Worm (Caenorhabditis elegans) whole organism, late embryonic: ENCODE data around the gene algn-2.

Source experiments
- C08G9.2 ChIP-seq: sonication (generic microtip); optimal IDR thresholded peaks from 2 replicates; lab custom pipeline; 2016; ENCODE audit warnings: mild to moderate bottlenecking, missing genetic modification characterization, moderate library complexity, missing compliant biosample characterization
- K02D7.2 ChIP-seq: sonication (generic microtip); optimal IDR thresholded peaks from 2 replicates; lab custom pipeline; 2017; ENCODE audit warnings: mild to moderate bottlenecking, missing genetic modification characterization, missing compliant biosample characterization
- T23F11.4 ChIP-seq: fragments of 200-800 bp; sonication (Bioruptor generic); optimal IDR thresholded peaks from 2 replicates; lab custom pipeline; 2018; ENCODE audit warnings: mild to moderate bottlenecking, missing genetic modification characterization, missing compliant biosample characterization
- ahr-1 ChIP-seq: sonication (generic microtip); optimal IDR thresholded peaks from 2 replicates; lab custom pipeline; 2016; ENCODE audit warnings: missing genetic modification characterization, missing compliant biosample characterization
- ceh-14 ChIP-seq: sonication (generic microtip); optimal IDR thresholded peaks from 2 replicates; lab custom pipeline; 2016; ENCODE audit warnings: missing genotype, missing genetic modification characterization, missing compliant biosample characterization
- ceh-18 ChIP-seq: sonication (generic microtip); optimal IDR thresholded peaks from 2 replicates; lab custom pipeline; 2016; ENCODE audit warnings: missing genetic modification characterization, missing compliant biosample characterization
- ceh-22 ChIP-seq: sonication (generic microtip); optimal IDR thresholded peaks from 2 replicates; lab custom pipeline; 2017; ENCODE audit warnings: missing biosample characterization, missing genetic modification characterization
- ceh-30 ChIP-seq: fragments of 150-350 bp; optimal IDR thresholded peaks from 2 replicates; lab custom pipeline; 2014; ENCODE audit warnings: missing biosample characterization, missing genetic modification characterization
- ceh-31 ChIP-seq: sonication (generic microtip); optimal IDR thresholded peaks from 2 replicates; lab custom pipeline; 2016; ENCODE audit warnings: missing genetic modification characterization, missing compliant biosample characterization
- ceh-45 ChIP-seq: fragments of 200-800 bp; sonication (Bioruptor generic); IDR thresholded peaks from 2 replicates; pipeline ENCODE4 v1.3.6; 2022; ENCODE audit warnings: missing genetic modification reagents, missing genetic modification characterization, missing compliant biosample characterization
- ceh-48 ChIP-seq: sonication (generic microtip); optimal IDR thresholded peaks from 2 replicates; lab custom pipeline; 2016; ENCODE audit warnings: missing genetic modification characterization, inconsistent platforms, missing compliant biosample characterization
- ceh-6 ChIP-seq: fragments of 200-800 bp; sonication (Bioruptor generic); optimal IDR thresholded peaks from 2 replicates; lab custom pipeline; 2018; ENCODE audit warnings: mild to moderate bottlenecking, missing genetic modification characterization, missing compliant biosample characterization
- che-1 ChIP-seq: sonication (generic microtip); optimal IDR thresholded peaks from 2 replicates; lab custom pipeline; 2016; ENCODE audit warnings: mild to moderate bottlenecking, missing genetic modification characterization, missing compliant biosample characterization
- ets-4 ChIP-seq: sonication (generic microtip); optimal IDR thresholded peaks from 2 replicates; lab custom pipeline; 2016; ENCODE audit warnings: missing genetic modification characterization, missing compliant biosample characterization
- eyg-1 ChIP-seq: sonication (generic microtip); optimal IDR thresholded peaks from 2 replicates; lab custom pipeline; 2016; ENCODE audit warnings: missing genotype, missing genetic modification characterization, missing compliant biosample characterization
- fax-1 ChIP-seq: sonication (generic microtip); optimal IDR thresholded peaks from 2 replicates; lab custom pipeline; 2016; ENCODE audit warnings: missing genotype, missing genetic modification characterization, missing compliant biosample characterization
- fkh-10 ChIP-seq: fragments of 150-350 bp; optimal IDR thresholded peaks from 2 replicates; lab custom pipeline; 2014; ENCODE audit warnings: missing biosample characterization, missing genetic modification reagents, missing genetic modification characterization
- fkh-6 ChIP-seq: sonication (generic microtip); optimal IDR thresholded peaks from 2 replicates; lab custom pipeline; 2016; ENCODE audit warnings: missing genetic modification characterization, missing compliant biosample characterization
- gmeb-2 ChIP-seq: sonication (generic microtip); optimal IDR thresholded peaks from 2 replicates; lab custom pipeline; 2016; ENCODE audit warnings: missing genetic modification characterization, inconsistent platforms, missing compliant biosample characterization
- hlh-13 ChIP-seq: fragments of 200-800 bp; sonication (Bioruptor generic); optimal IDR thresholded peaks from 2 replicates; lab custom pipeline; 2018; ENCODE audit warnings: mild to moderate bottlenecking, missing genetic modification characterization, missing compliant biosample characterization
- hlh-30 ChIP-seq: sonication (generic microtip); optimal IDR thresholded peaks from 2 replicates; lab custom pipeline; 2017; ENCODE audit warnings: antibody characterized with exemption, missing genetic modification characterization, missing compliant biosample characterization; ENCODE audit not compliant: insufficient read depth
- hlh-6 ChIP-seq: sonication (generic microtip); optimal IDR thresholded peaks from 2 replicates; lab custom pipeline; 2016; ENCODE audit warnings: missing genotype, missing genetic modification characterization, missing compliant biosample characterization
- lim-6 ChIP-seq: sonication (generic microtip); optimal IDR thresholded peaks from 2 replicates; lab custom pipeline; 2016; ENCODE audit warnings: missing genetic modification characterization, missing compliant biosample characterization
- madf-2 ChIP-seq: sonication (generic microtip); optimal IDR thresholded peaks from 2 replicates; lab custom pipeline; 2017; ENCODE audit warnings: missing genetic modification characterization, missing compliant biosample characterization
- mec-3 ChIP-seq: sonication (generic microtip); optimal IDR thresholded peaks from 2 replicates; lab custom pipeline; 2016; ENCODE audit warnings: borderline replicate concordance, missing genetic modification characterization, missing compliant biosample characterization
- nhr-232 ChIP-seq: sonication (generic microtip); optimal IDR thresholded peaks from 2 replicates; lab custom pipeline; 2016; ENCODE audit warnings: missing genetic modification characterization, missing compliant biosample characterization
- npax-4 ChIP-seq: sonication (generic microtip); optimal IDR thresholded peaks from 2 replicates; lab custom pipeline; 2016; ENCODE audit warnings: missing genetic modification characterization, missing compliant biosample characterization
- odd-2 ChIP-seq: sonication (generic microtip); optimal IDR thresholded peaks from 2 replicates; lab custom pipeline; 2017; ENCODE audit warnings: antibody characterized with exemption, mild to moderate bottlenecking, missing genetic modification characterization, missing compliant biosample characterization
- pat-9 ChIP-seq: fragments of 200-800 bp; sonication (Bioruptor generic); optimal IDR thresholded peaks from 2 replicates; lab custom pipeline; 2018; ENCODE audit warnings: mild to moderate bottlenecking, missing genetic modification characterization, moderate library complexity, missing compliant biosample characterization
- pax-1 ChIP-seq: fragments of 150-350 bp; optimal IDR thresholded peaks from 2 replicates; lab custom pipeline; 2014; ENCODE audit warnings: missing biosample characterization, missing genetic modification characterization
- pha-4 ChIP-seq: fragments of 150-350 bp; optimal IDR thresholded peaks from 2 replicates; lab custom pipeline; 2018; ENCODE audit warnings: missing biosample characterization, missing genetic modification reagents, missing genetic modification characterization
- pros-1 ChIP-seq: fragments of 150-350 bp; optimal IDR thresholded peaks from 2 replicates; lab custom pipeline; 2014; ENCODE audit warnings: missing biosample characterization, missing genetic modification reagents, missing genetic modification characterization
- sox-2 ChIP-seq: fragments of 200-800 bp; sonication (Bioruptor generic); IDR thresholded peaks from 2 replicates; pipeline ENCODE4 v1.3.6; 2022; ENCODE audit warnings: missing genetic modification reagents, missing genetic modification characterization, missing compliant biosample characterization
- syd-9 ChIP-seq: sonication (generic microtip); optimal IDR thresholded peaks from 2 replicates; lab custom pipeline; 2016; ENCODE audit warnings: mild to moderate bottlenecking, missing genetic modification characterization, moderate library complexity, missing compliant biosample characterization
- tbx-2 ChIP-seq: sonication (generic microtip); optimal IDR thresholded peaks from 2 replicates; lab custom pipeline; 2016; ENCODE audit warnings: missing genetic modification characterization, missing compliant biosample characterization
- tbx-7 ChIP-seq: sonication (generic microtip); optimal IDR thresholded peaks from 2 replicates; lab custom pipeline; 2016; ENCODE audit warnings: missing genotype, missing genetic modification characterization, missing compliant biosample characterization
- ttx-3 ChIP-seq: sonication (generic microtip); optimal IDR thresholded peaks from 2 replicates; lab custom pipeline; 2016; ENCODE audit warnings: missing genetic modification reagents, missing genetic modification characterization, missing compliant biosample characterization
- unc-86 ChIP-seq: sonication (generic microtip); optimal IDR thresholded peaks from 2 replicates; lab custom pipeline; 2016; ENCODE audit warnings: missing genetic modification characterization, missing compliant biosample characterization
- zip-5 ChIP-seq: sonication (generic microtip); optimal IDR thresholded peaks from 2 replicates; lab custom pipeline; 2016; ENCODE audit warnings: missing genetic modification characterization, missing compliant biosample characterization
- ztf-16 ChIP-seq: sonication (generic microtip); optimal IDR thresholded peaks from 2 replicates; lab custom pipeline; 2017; ENCODE audit warnings: missing genetic modification characterization, missing compliant biosample characterization

Gene algn-2

DNA sequence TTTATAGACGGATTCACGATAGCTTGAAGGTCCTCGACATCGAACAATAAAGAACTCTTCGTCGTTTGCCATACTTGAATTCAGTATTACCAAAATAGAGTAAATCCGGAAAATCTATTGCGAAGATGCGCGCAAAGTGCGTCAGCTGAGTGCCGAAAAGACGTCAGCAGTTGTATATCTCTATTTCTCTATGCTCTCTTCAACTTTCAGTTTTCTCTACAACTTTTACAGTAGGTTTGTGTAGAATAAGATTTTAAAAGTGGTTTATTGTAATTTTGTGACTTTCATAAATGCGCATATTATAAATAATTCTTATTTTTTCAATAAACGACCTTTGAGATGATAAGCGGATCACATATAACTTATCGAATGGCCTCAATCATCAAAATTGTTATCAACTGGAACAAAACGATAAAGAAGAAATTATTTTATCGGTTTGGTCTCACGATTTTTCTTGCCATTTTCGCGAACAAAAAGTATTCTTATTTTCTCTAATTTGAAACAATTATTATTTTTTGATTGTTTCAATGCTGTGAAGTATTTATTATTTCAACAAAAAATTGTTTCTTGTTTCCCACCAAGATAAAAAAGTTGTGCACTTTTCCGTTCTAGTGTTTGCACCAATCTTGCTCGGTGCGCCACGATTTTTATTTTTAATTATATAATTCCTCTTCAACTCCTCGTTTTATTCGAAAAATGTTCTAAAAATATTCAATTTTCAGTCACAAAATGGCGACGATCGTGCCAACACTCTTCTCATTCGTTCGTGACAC lies 1.6 kb upstream of the algn-2 start, which contains the start of the genes agt-2 and F09E5.3 (continued):
- TF ChIP-seq pros-1 (tag; lab: Kevin White, UChicago) (no peak), K02D7.2 (tag; lab: Kevin White, UChicago) (no peak), fkh-10 (GFP tag; lab: Kevin White, UChicago) (no peak), hlh-6 (no peak), lim-6 (tag; lab: Kevin White, UChicago) (no peak), T23F11.4 (GFP tag; lab: Kevin White, UChicago) (no peak), fax-1 (tag; lab: Kevin White, UChicago) (no peak), ceh-22 (tag; lab: Kevin White, UChicago) (no peak), unc-86 (no peak), npax-4 (tag; lab: Kevin White, UChicago) (no peak), ceh-48 (tag; lab: Kevin White, UChicago) (peak; percentile 40), ahr-1 (tag; lab: Kevin White, UChicago) (no peak), ceh-18 (peak; percentile 56), gmeb-2 (no peak), pha-4 (no peak), nhr-232 (tag; lab: Kevin White, UChicago) (no peak), syd-9 (no peak), hlh-13 (GFP tag; lab: Kevin White, UChicago) (no peak), zip-5 (tag; lab: Kevin White, UChicago) (no peak), ceh-30 (tag; lab: Kevin White, UChicago) (peak; percentile 92), ztf-16 (tag; lab: Kevin White, UChicago) (no peak), che-1 (no peak), ceh-45 (GFP tag; lab: Robert Waterston, UW) (peak; percentile 23; the same call in 1 of the 2 replicates), madf-2 (peak; percentile 39), tbx-2 (peak; percentile 55), ceh-6 (no peak), fkh-6 (tag; lab: Kevin White, UChicago) (no peak), mec-3 (no peak), eyg-1 (tag; lab: Kevin White, UChicago) (no peak), ceh-31 (tag; lab: Kevin White, UChicago) (peak; percentile 42)

DNA sequence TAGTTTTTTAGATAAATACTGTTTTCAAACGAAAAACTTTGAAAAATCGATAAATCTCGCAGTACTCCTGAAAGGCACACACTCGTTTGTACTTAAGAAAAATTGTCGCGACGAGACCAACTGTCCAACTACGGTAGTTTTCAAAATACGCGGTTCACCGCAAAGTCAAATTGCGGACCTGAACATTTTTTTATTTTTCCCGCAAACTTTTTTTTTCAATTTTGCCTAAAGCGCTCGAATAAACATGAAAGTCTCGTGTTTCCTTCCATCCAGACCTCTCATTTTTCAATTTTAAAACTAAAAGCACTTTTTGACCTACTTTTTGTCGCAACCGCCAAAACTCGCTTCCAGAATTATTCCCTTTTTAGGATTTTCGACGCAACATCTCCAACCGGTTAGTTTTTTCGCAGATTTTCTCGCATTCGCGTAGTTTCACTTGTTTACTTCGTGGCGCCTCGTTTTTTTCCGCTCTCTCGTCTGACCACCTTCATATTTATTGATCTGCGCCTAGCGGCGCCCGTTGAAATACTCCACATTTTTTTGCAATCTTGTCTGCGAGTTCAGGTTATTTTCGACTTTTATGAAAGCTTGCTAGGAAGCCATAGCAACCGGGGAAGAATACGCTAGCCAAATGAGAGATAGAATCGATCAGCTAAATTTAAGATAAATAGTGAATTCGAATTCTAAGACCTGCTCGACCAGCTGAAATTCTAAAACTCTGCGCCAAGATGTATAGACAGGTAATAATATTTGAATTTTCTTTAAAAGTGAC lies 2.6 kb downstream of the algn-2 start, which contains the start of gene prdx-2:
TSS of gene prdx-2 (plus strand) at position 729 of the 772 bp plus-strand sequence.
- no peak for TF ChIP-seq nhr-232 (tag; lab: Kevin White, UChicago)
- TF ChIP-seq unc-86 = no peak
- no peak for TF ChIP-seq hlh-30 (tag; lab: Kevin White, UChicago)
- TF ChIP-seq sox-2 (GFP tag; lab: Robert Waterston, UW) = no peak
- no peak for TF ChIP-seq pat-9 (tag; lab: Kevin White, UChicago)
- no peak for TF ChIP-seq ets-4
- TF ChIP-seq ceh-31 (tag; lab: Kevin White, UChicago) = no peak
- TF ChIP-seq tbx-7 (tag; lab: Kevin White, UChicago) = no peak
- no peak for TF ChIP-seq C08G9.2 (tag; lab: Kevin White, UChicago)
- TF ChIP-seq syd-9 = no peak
- TF ChIP-seq pax-1 (tag; lab: Kevin White, UChicago) = no peak

DNA sequence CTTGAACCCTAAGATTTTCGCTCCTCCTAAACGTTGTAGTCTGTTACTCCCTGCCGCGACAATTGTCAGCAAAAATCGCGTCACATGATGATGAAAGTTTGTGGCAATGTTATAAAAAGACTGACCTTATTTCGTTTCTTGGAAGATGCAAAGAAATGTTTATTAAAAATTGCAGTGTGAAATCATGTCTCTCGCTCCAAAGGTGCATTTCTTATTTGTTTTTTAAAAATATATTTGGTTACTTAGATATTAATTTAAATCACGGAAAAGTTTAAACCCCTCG lies 3.1 kb downstream of the algn-2 start:
- TF ChIP-seq ztf-16 (tag; lab: Kevin White, UChicago) (no peak), odd-2 (tag; lab: Kevin White, UChicago) (no peak), ceh-14 (tag; lab: Kevin White, UChicago) (no peak), ttx-3 (no peak)
- TF ChIP-seq, all 69 proteins: peak for 0
